Worm (Caenorhabditis elegans): ENCODE measurements around the gene cutl-23.
A peak's percentile ranks its signal among the peaks of the same experiment; 100 is the strongest.

cutl-23 gene

ce11 chrIII:5798747-5799146, 28.8 kb downstream of the cutl-23 start, which contains the start of gene ceh-10:
TSS of gene ceh-10 (plus strand) at chrIII:5799047.
- TF ChIP-seq ceh-22 (tag; optimal IDR thresholded peaks at IDR 0.05) (no peak), nfya-1 (tag; optimal IDR thresholded peaks at IDR 0.05) (no peak), nhr-11 (tag; optimal IDR thresholded peaks at IDR 0.05) (no peak), fkh-6 (tag; optimal IDR thresholded peaks at IDR 0.05) (no peak), ceh-6 (GFP tag; optimal IDR thresholded peaks at IDR 0.05) (no peak), npax-4 (tag; optimal IDR thresholded peaks at IDR 0.05) (no peak), Y22D7AL.16 (tag; optimal IDR thresholded peaks at IDR 0.05) (no peak), ceh-9 (tag; optimal IDR thresholded peaks at IDR 0.05) (no peak), ceh-18 (tag; optimal IDR thresholded peaks at IDR 0.05) (no peak), eyg-1 (tag; optimal IDR thresholded peaks at IDR 0.05) (no peak)

ce11 chrIII:5802971-5803370, 33.0 kb downstream of the cutl-23 start, which contains the start of the genes polq-1 and him-10:
TSS of gene polq-1 (minus strand) at chrIII:5803160.
TSS of gene him-10 (plus strand) at chrIII:5803260.
- TF ChIP-seq nhr-11 (tag; optimal IDR thresholded peaks at IDR 0.05) = no peak
- TF ChIP-seq hlh-13 (GFP tag; optimal IDR thresholded peaks at IDR 0.05) = no peak
- TF ChIP-seq npax-4 (tag; optimal IDR thresholded peaks at IDR 0.05) = no peak
- TF ChIP-seq pros-1 (tag; optimal IDR thresholded peaks at IDR 0.05) = no peak
- TF ChIP-seq gmeb-2 (tag; optimal IDR thresholded peaks at IDR 0.05) = no peak
- TF ChIP-seq ets-4 (tag; optimal IDR thresholded peaks at IDR 0.05) = peak; percentile 73
- no peak for TF ChIP-seq fax-1 (tag; optimal IDR thresholded peaks at IDR 0.05)
- TF ChIP-seq rnt-1 (tag; optimal IDR thresholded peaks at IDR 0.05) = peak; percentile 20
- TF ChIP-seq C08G9.2 (tag; optimal IDR thresholded peaks at IDR 0.05) = peak; percentile 55
- TF ChIP-seq eyg-1 (tag; optimal IDR thresholded peaks at IDR 0.05) = no peak
- no peak for TF ChIP-seq madf-2 (tag; optimal IDR thresholded peaks at IDR 0.05)
- no peak for TF ChIP-seq ceh-6 (GFP tag; optimal IDR thresholded peaks at IDR 0.05)
- TF ChIP-seq sox-2 (GFP tag; IDR thresholded peaks at IDR 0.05) = no peak
- no peak for TF ChIP-seq sdc-2 (tag; optimal IDR thresholded peaks at IDR 0.05)
- peak; percentile 57 for TF ChIP-seq hlh-30 (tag; optimal IDR thresholded peaks at IDR 0.05; ENCODE audit: insufficient read depth)
- TF ChIP-seq elt-4 (tag; optimal IDR thresholded peaks at IDR 0.05) = no peak
- TF ChIP-seq ztf-16 (tag; optimal IDR thresholded peaks at IDR 0.05) = no peak
- TF ChIP-seq ceh-22 (tag; optimal IDR thresholded peaks at IDR 0.05) = no peak
- no peak for TF ChIP-seq unc-55 (GFP tag; optimal IDR thresholded peaks at IDR 0.05)
- TF ChIP-seq K02D7.2 (tag; optimal IDR thresholded peaks at IDR 0.05) = no peak
- no peak for TF ChIP-seq ceh-30 (tag; optimal IDR thresholded peaks at IDR 0.05)
- TF ChIP-seq syd-9 (tag; optimal IDR thresholded peaks at IDR 0.05) = no peak
- TF ChIP-seq lim-6 (tag; optimal IDR thresholded peaks at IDR 0.05) = no peak
- TF ChIP-seq Y22D7AL.16 (tag; optimal IDR thresholded peaks at IDR 0.05) = no peak
- TF ChIP-seq ceh-24 (tag; optimal IDR thresholded peaks at IDR 0.05) = no peak
- no peak for TF ChIP-seq dve-1 (tag; optimal IDR thresholded peaks at IDR 0.05)
- no peak for TF ChIP-seq pax-1 (tag; optimal IDR thresholded peaks at IDR 0.05)
- no peak for TF ChIP-seq ceh-9 (tag; optimal IDR thresholded peaks at IDR 0.05)
- TF ChIP-seq tbx-2 (tag; optimal IDR thresholded peaks at IDR 0.05) = peak; percentile 50
- no peak for TF ChIP-seq mec-3 (tag; optimal IDR thresholded peaks at IDR 0.05; ENCODE audit: borderline replicate concordance)
- peak; percentile 33 for TF ChIP-seq ceh-2 (tag; optimal IDR thresholded peaks at IDR 0.05)
- no peak for TF ChIP-seq T23F11.4 (GFP tag; optimal IDR thresholded peaks at IDR 0.05)
- TF ChIP-seq fkh-10 (GFP tag; optimal IDR thresholded peaks at IDR 0.05) = no peak
- peak; percentile 43 for TF ChIP-seq ceh-31 (tag; optimal IDR thresholded peaks at IDR 0.05)
- no peak for TF ChIP-seq pqm-1 (tag; optimal IDR thresholded peaks at IDR 0.05)
- no peak for TF ChIP-seq unc-86 (tag; optimal IDR thresholded peaks at IDR 0.05)
- peak; percentile 9 for TF ChIP-seq zip-5 (tag; optimal IDR thresholded peaks at IDR 0.05)
- no peak for TF ChIP-seq unc-42 (tag; optimal IDR thresholded peaks at IDR 0.05)
- no peak for TF ChIP-seq pha-4 (tag; optimal IDR thresholded peaks at IDR 0.05)
- TF ChIP-seq tbx-7 (tag; optimal IDR thresholded peaks at IDR 0.05) = peak; percentile 65
- TF ChIP-seq ttx-3 (tag; optimal IDR thresholded peaks at IDR 0.05) = no peak
- TF ChIP-seq ref-2 (tag; optimal IDR thresholded peaks at IDR 0.05) = no peak

Measured in whole organism, late embryonic.